Worm (Caenorhabditis elegans): ENCODE results near the gene srh-119.

- no peak for TF ChIP-seq W03F9.2 (tag; optimal IDR thresholded peaks at IDR 0.05)
- TF ChIP-seq dao-5 (tag; optimal IDR thresholded peaks at IDR 0.05): no peak
- TF ChIP-seq him-1 (tag; optimal IDR thresholded peaks at IDR 0.05): no peak
Measured at ce11 chrV:17001167-17001566, 28.9 kb downstream of the srh-119 start, which contains the start of gene sri-9.
